Fruit fly (Drosophila melanogaster) whole organism, embryonic: ENCODE measurements around the gene spn-B.

Experiments
- CG10147 ChIP-seq: fragments of 200-800 bp; sonication (Bioruptor generic); optimal IDR thresholded peaks from 2 replicates; lab custom pipeline; 2019; ENCODE audit warnings: missing biosample characterization, mild to moderate bottlenecking, missing genetic modification characterization, moderate library complexity
- CG10959 ChIP-seq: fragments of 200-800 bp; sonication (Bioruptor generic); IDR thresholded peaks from 2 replicates; pipeline ENCODE4 v1.3.6; 2022; ENCODE audit warnings: missing biosample characterization, missing genetic modification characterization
- CG11560 ChIP-seq: fragments of 200-800 bp; sonication (Bioruptor generic); IDR thresholded peaks from 3 replicates; pipeline ENCODE4 v1.3.6; 2022; ENCODE audit warnings: missing biosample characterization, missing genetic modification characterization
- CG12299 ChIP-seq: fragments of 200-800 bp; sonication (Bioruptor generic); optimal IDR thresholded peaks from 2 replicates; lab custom pipeline; 2018; ENCODE audit warnings: missing biosample characterization, mild to moderate bottlenecking, missing genetic modification characterization
- CG13624 ChIP-seq: fragments of 200-800 bp; sonication (Bioruptor generic); optimal IDR thresholded peaks from 2 replicates; lab custom pipeline; 2016; ENCODE audit warnings: missing biosample characterization, missing genetic modification characterization
- CG17568 ChIP-seq: fragments of 200-800 bp; sonication (Bioruptor generic); optimal IDR thresholded peaks from 2 replicates; lab custom pipeline; 2018; ENCODE audit warnings: missing biosample characterization, mild to moderate bottlenecking, missing genetic modification characterization, moderate library complexity
- CG1792 ChIP-seq: fragments of 200-800 bp; sonication (Bioruptor generic); optimal IDR thresholded peaks from 2 replicates; lab custom pipeline; 2016; ENCODE audit warnings: missing biosample characterization, missing genetic modification characterization
- CG18619 ChIP-seq: fragments of 200-800 bp; sonication (Bioruptor generic); optimal IDR thresholded peaks from 3 replicates; lab custom pipeline; 2017; ENCODE audit warnings: missing biosample characterization, mild to moderate bottlenecking, missing genetic modification characterization
- CG2875 ChIP-seq: fragments of 200-800 bp; sonication (Bioruptor generic); optimal IDR thresholded peaks from 2 replicates; lab custom pipeline; 2017; ENCODE audit warnings: missing biosample characterization, mild to moderate bottlenecking, missing genetic modification characterization, missing genetic modification reagents
- CG3281 ChIP-seq: fragments of 200-800 bp; sonication (Bioruptor generic); optimal IDR thresholded peaks from 3 replicates; lab custom pipeline; 2017; ENCODE audit warnings: missing biosample characterization, mild to moderate bottlenecking, missing genetic modification characterization
- CG3407 ChIP-seq: fragments of 200-800 bp; sonication (Bioruptor generic); optimal IDR thresholded peaks from 2 replicates; lab custom pipeline; 2018; ENCODE audit warnings: missing biosample characterization, mild to moderate bottlenecking, missing genetic modification characterization
- CG3726 ChIP-seq: fragments of 200-800 bp; sonication (Bioruptor generic); IDR thresholded peaks from 3 replicates; pipeline ENCODE4, ENCODE4 v1.3.6; 2022; ENCODE audit warnings: missing biosample characterization, missing genetic modification characterization
- CG8089 ChIP-seq: fragments of 200-800 bp; sonication (Bioruptor generic); optimal IDR thresholded peaks from 3 replicates; lab custom pipeline; 2016; ENCODE audit warnings: missing biosample characterization, missing genetic modification characterization
- CG9932 ChIP-seq: fragments of 200-800 bp; sonication (Bioruptor generic); IDR thresholded peaks from 2 replicates; pipeline ENCODE4 v1.3.6; 2022; ENCODE audit warnings: missing biosample characterization, missing genetic modification characterization
- CHES-1-like ChIP-seq: fragments of 200-800 bp; sonication (Bioruptor generic); optimal IDR thresholded peaks from 2 replicates; lab custom pipeline; 2016; ENCODE audit warnings: missing biosample characterization, missing genetic modification characterization
- CkIIα-i1 ChIP-seq: fragments of 200-800 bp; sonication (Bioruptor generic); IDR thresholded peaks from 2 replicates; pipeline ENCODE4 v1.3.6; 2022; ENCODE audit warnings: missing biosample characterization, missing genetic modification characterization
- Dad ChIP-seq: fragments of 200-800 bp; sonication (Bioruptor generic); optimal IDR thresholded peaks from 3 replicates; lab custom pipeline; 2016; ENCODE audit warnings: missing biosample characterization, missing genetic modification characterization
- Dbx ChIP-seq: fragments of 200-800 bp; sonication (Bioruptor generic); IDR thresholded peaks from 3 replicates; pipeline ENCODE4 v1.3.6; 2022; ENCODE audit warnings: missing biosample characterization, missing genetic modification characterization
- Doc2 ChIP-seq: fragments of 200-800 bp; sonication (Bioruptor generic); IDR thresholded peaks from 2 replicates; pipeline ENCODE4 v1.3.6; 2022; ENCODE audit warnings: missing biosample characterization, missing genetic modification characterization
- Eip74EF ChIP-seq, 2 experiments: fragments of 200-800 bp in 1 of 2; fragments of >200 bp in 1 of 2; sonication (Bioruptor generic) in 1 of 2; optimal IDR thresholded peaks; 2 replicates each; lab custom pipeline; 2017 to 2019; ENCODE audit warnings: missing biosample characterization in 2 of 2, missing genetic modification characterization in 2 of 2, mild to moderate bottlenecking in 1 of 2, moderate library complexity in 1 of 2
- HLHmδ ChIP-seq: fragments of 200-800 bp; sonication (Bioruptor generic); optimal IDR thresholded peaks from 2 replicates; lab custom pipeline; 2018; ENCODE audit warnings: missing biosample characterization, mild to moderate bottlenecking, missing genetic modification characterization, moderate library complexity
- Hr39 ChIP-seq: fragments of >200 bp; optimal IDR thresholded peaks from 2 replicates; lab custom pipeline; 2017
- Lim3 ChIP-seq: fragments of 200-800 bp; sonication (Bioruptor generic); IDR thresholded peaks from 2 replicates; pipeline ENCODE4 v1.3.6; 2022; ENCODE audit warnings: missing biosample characterization, missing genetic modification characterization
- Mrtf ChIP-seq: fragments of 200-800 bp; sonication (Bioruptor generic); IDR thresholded peaks from 3 replicates; pipeline ENCODE4 v1.3.6; 2022; ENCODE audit warnings: missing biosample characterization, missing genetic modification characterization
- NC2α ChIP-seq: fragments of 200-800 bp; sonication (Bioruptor generic); optimal IDR thresholded peaks from 2 replicates; lab custom pipeline; 2016; ENCODE audit warnings: missing biosample characterization, missing genetic modification characterization
- Nf-YB ChIP-seq: fragments of 200-800 bp; sonication (Bioruptor generic); optimal IDR thresholded peaks from 3 replicates; lab custom pipeline; 2019; ENCODE audit warnings: missing biosample characterization, mild to moderate bottlenecking, missing genetic modification characterization, moderate library complexity
- Opbp ChIP-seq: fragments of 200-800 bp; sonication (Bioruptor generic); IDR thresholded peaks from 3 replicates; pipeline ENCODE4 v1.3.6; 2022; ENCODE audit warnings: missing biosample characterization, missing genetic modification characterization; ENCODE audit not compliant: partially characterized antibody
- Pdp1 ChIP-seq, 2 experiments: fragments of 200-800 bp; sonication (Bioruptor generic); optimal IDR thresholded peaks; 3 replicates each; lab custom pipeline; 2016; ENCODE audit warnings: missing biosample characterization in 2 of 2, missing genetic modification characterization in 2 of 2, mild to moderate bottlenecking in 1 of 2, moderate library complexity in 1 of 2
- Rx ChIP-seq: fragments of 200-800 bp; sonication (Bioruptor generic); IDR thresholded peaks from 2 replicates; pipeline ENCODE4 v1.3.6; 2022; ENCODE audit warnings: missing biosample characterization, missing genetic modification characterization
- Side ChIP-seq: fragments of 200-800 bp; sonication (Bioruptor generic); optimal IDR thresholded peaks from 2 replicates; lab custom pipeline; 2016; ENCODE audit warnings: missing biosample characterization, missing genetic modification characterization
- Stat92E ChIP-seq, 3 experiments: fragments of >200 bp in 2 of 3; fragments of 200-800 bp in 1 of 3; sonication (Bioruptor generic) in 1 of 3; optimal IDR thresholded peaks; 2 replicates each; lab custom pipeline; 2017 to 2019; ENCODE audit warnings: missing biosample characterization in 3 of 3, missing genetic modification characterization in 3 of 3, mild to moderate bottlenecking in 1 of 3, moderate library complexity in 1 of 3
- ash1 ChIP-seq: fragments of 200-800 bp; sonication (Bioruptor generic); optimal IDR thresholded peaks from 2 replicates; lab custom pipeline; 2018; ENCODE audit warnings: missing biosample characterization, mild to moderate bottlenecking, missing genetic modification characterization
- bowl ChIP-seq: fragments of 200-800 bp; sonication (Bioruptor generic); IDR thresholded peaks from 2 replicates; pipeline ENCODE4 v1.3.6; 2022; ENCODE audit warnings: missing biosample characterization, missing genetic modification characterization
- esg ChIP-seq: fragments of 200-800 bp; sonication (Bioruptor generic); conservative IDR thresholded peaks from 2 replicates; pipeline ENCODE4 v1.3.6; 2022; ENCODE audit warnings: missing biosample characterization, missing genetic modification characterization
- fru ChIP-seq: fragments of >200 bp; optimal IDR thresholded peaks from 2 replicates; lab custom pipeline; 2017
- fu2 ChIP-seq: fragments of 200-800 bp; sonication (Bioruptor generic); optimal IDR thresholded peaks from 2 replicates; lab custom pipeline; 2016; ENCODE audit warnings: missing biosample characterization, missing genetic modification characterization
- h ChIP-seq: fragments of >200 bp; optimal IDR thresholded peaks from 2 replicates; lab custom pipeline; 2017
- lab ChIP-seq: fragments of 200-800 bp; sonication (Bioruptor generic); optimal IDR thresholded peaks from 3 replicates; lab custom pipeline; 2017; ENCODE audit warnings: missing biosample characterization, missing genetic modification characterization, mild to moderate bottlenecking, moderate library complexity, missing genetic modification reagents
- lilli ChIP-seq: fragments of 200-800 bp; sonication (Bioruptor generic); optimal IDR thresholded peaks from 3 replicates; lab custom pipeline; 2016; ENCODE audit warnings: missing biosample characterization, missing genetic modification characterization
- mam ChIP-seq: fragments of 200-800 bp; sonication (Bioruptor generic); optimal IDR thresholded peaks from 3 replicates; lab custom pipeline; 2016; ENCODE audit warnings: missing biosample characterization, missing genetic modification characterization
- oc ChIP-seq: fragments of 200-800 bp; sonication (Bioruptor generic); optimal IDR thresholded peaks from 2 replicates; lab custom pipeline; 2018; ENCODE audit warnings: missing biosample characterization, mild to moderate bottlenecking, missing genetic modification characterization, moderate library complexity
- prd ChIP-seq, 3 experiments: fragments of >200 bp in 2 of 3; fragments of 200-800 bp in 1 of 3; sonication (Bioruptor generic) in 1 of 3; optimal IDR thresholded peaks in 2 of 3; IDR thresholded peaks in 1 of 3; 2 replicates in 2 of 3; 3 replicates in 1 of 3; pipeline versions ENCODE4 v1.3.6 to Lab custom; 2017 to 2022; ENCODE audit warnings: missing biosample characterization in 1 of 3, missing genetic modification characterization in 1 of 3
- salm ChIP-seq: fragments of 200-800 bp; sonication (Bioruptor generic); optimal IDR thresholded peaks from 2 replicates; lab custom pipeline; 2018; ENCODE audit warnings: missing biosample characterization, mild to moderate bottlenecking, missing genetic modification characterization
- sc ChIP-seq, 3 experiments: fragments of >200 bp in 2 of 3; fragments of 200-800 bp in 1 of 3; sonication (Bioruptor generic) in 1 of 3; optimal IDR thresholded peaks; 2 replicates in 2 of 3; 3 replicates in 1 of 3; lab custom pipeline; 2017; ENCODE audit warnings: mild to moderate bottlenecking in 1 of 3, missing biosample characterization in 1 of 3, missing genetic modification characterization in 1 of 3, missing genetic modification reagents in 1 of 3
- sens-2 ChIP-seq: fragments of 200-800 bp; sonication (Bioruptor generic); IDR thresholded peaks from 2 replicates; pipeline ENCODE4 v1.3.6; 2022; ENCODE audit warnings: missing biosample characterization, missing genetic modification characterization
- ssp ChIP-seq: fragments of 200-800 bp; sonication (Bioruptor generic); IDR thresholded peaks from 2 replicates; pipeline ENCODE4 v1.3.6; 2022; ENCODE audit warnings: missing biosample characterization, missing genetic modification characterization
- stwl ChIP-seq: fragments of 200-800 bp; sonication (Bioruptor generic); optimal IDR thresholded peaks from 3 replicates; lab custom pipeline; 2018; ENCODE audit warnings: missing biosample characterization, mild to moderate bottlenecking, missing genetic modification characterization, moderate library complexity
- wek ChIP-seq: fragments of 200-800 bp; sonication (Bioruptor generic); optimal IDR thresholded peaks from 3 replicates; lab custom pipeline; 2018; ENCODE audit warnings: missing biosample characterization, mild to moderate bottlenecking, missing genetic modification characterization, moderate library complexity

spn-B gene

dm6 chr3R:14370199-14370933, 42.5 kb downstream of the spn-B start (continued):
- TF ChIP-seq stwl (no peak), salm (tag; lab: Kevin White, UChicago) (peak; percentile 11), Rx (GFP tag; lab: Robert Waterston, UW) (peak; percentile 82), CG12299 (tag; lab: Kevin White, UChicago) (peak; percentile 51), Mrtf (GFP tag; lab: Robert Waterston, UW) (peak; percentile 80), CkIIα-i1 (GFP tag; lab: Robert Waterston, UW) (0 out of 2 replicates have a peak, but pooled peaks have one; percentile 20), lilli (GFP tag; lab: Kevin White, UChicago) (peak; percentile 78), Hr39 (lab: Kevin White, UChicago) (no peak), prd (optimal IDR thresholded peaks at IDR 0.05; lab: Kevin White, UChicago) (no peak), prd (GFP tag; IDR thresholded peaks at IDR 0.05; lab: Robert Waterston, UW) (peak; percentile 84), sc (optimal IDR thresholded peaks at IDR 0.05; lab: Kevin White, UChicago) (no peak), sc (GFP tag; optimal IDR thresholded peaks at IDR 0.05; lab: Kevin White, UChicago) (no peak), CG10959 (peak; percentile 30; the same call in 1 of the 2 replicates), Opbp (GFP tag; lab: Robert Waterston, UW) (no peak), ash1 (GFP tag; lab: Kevin White, UChicago) (no peak), Pdp1 (GFP tag; optimal IDR thresholded peaks at IDR 0.05; lab: Kevin White, UChicago) (peak; percentile 49 to 77), CG18619 (peak; percentile 71), Doc2 (GFP tag; lab: Robert Waterston, UW) (no peak), CG11560 (tag; lab: Robert Waterston, UW) (peak; percentile 43; the same call in 1 of the 3 replicates), NC2α (peak; percentile 47), Nf-YB (GFP tag; lab: Kevin White, UChicago) (no peak), fu2 (GFP tag; lab: Kevin White, UChicago) (peak; percentile 59), CHES-1-like (GFP tag; lab: Kevin White, UChicago) (peak; percentile 65), Dad (GFP tag; lab: Kevin White, UChicago) (peak; percentile 75), Stat92E (GFP tag; optimal IDR thresholded peaks at IDR 0.05; lab: Kevin White, UChicago) (no peak), CG13624 (GFP tag; lab: Kevin White, UChicago) (peak; percentile 60), sens-2 (GFP tag; lab: Robert Waterston, UW) (peak; percentile 66; the same call in 1 of the 2 replicates), bowl (GFP tag; lab: Robert Waterston, UW) (peak; percentile 72), CG3281 (GFP tag; lab: Kevin White, UChicago) (peak; percentile 54), wek (GFP tag; lab: Kevin White, UChicago) (no peak), CG3407 (GFP tag; lab: Kevin White, UChicago) (peak; percentile 68), CG8089 (GFP tag; lab: Kevin White, UChicago) (peak; percentile 41), CG1792 (GFP tag; lab: Kevin White, UChicago) (peak; percentile 63), Side (GFP tag; lab: Kevin White, UChicago) (peak; percentile 53), Dbx (GFP tag; lab: Robert Waterston, UW) (peak; percentile 68; the same call in 2 of the 3 replicates), CG3726 (GFP tag; lab: Robert Waterston, UW) (0 out of 3 replicates have a peak, but pooled peaks have one; percentile 65), HLHmδ (no peak), lab (GFP tag; lab: Kevin White, UChicago) (peak; percentile 73), CG2875 (GFP tag; lab: Kevin White, UChicago) (peak; percentile 76), Eip74EF (GFP tag; optimal IDR thresholded peaks at IDR 0.05; lab: Kevin White, UChicago) (peak in 1 of 2 experiments; percentile 64), Lim3 (GFP tag; lab: Robert Waterston, UW) (0 out of 2 replicates have a peak, but pooled peaks have one; percentile 16), esg (GFP tag; lab: Robert Waterston, UW) (peak; percentile 79), CG9932 (GFP tag; lab: Robert Waterston, UW) (peak; percentile 72), CG17568 (GFP tag; lab: Kevin White, UChicago) (peak; percentile 64), fru (lab: Kevin White, UChicago) (no peak), mam (GFP tag; lab: Kevin White, UChicago) (peak; percentile 70), h (lab: Kevin White, UChicago) (no peak), ssp (GFP tag; lab: Robert Waterston, UW) (0 out of 2 replicates have a peak, but pooled peaks have one; percentile 30), oc (tag; lab: Kevin White, UChicago) (peak; percentile 32), CG10147 (GFP tag; lab: Kevin White, UChicago) (peak; percentile 53)
